Fruit fly (Drosophila melanogaster) whole organism, embryonic: ENCODE results near the gene Scox.

Source experiments
- Ada2b ChIP-seq: fragments of 200-800 bp; sonication (Bioruptor generic); IDR thresholded peaks from 2 replicates; pipeline ENCODE4 v1.3.6; 2022; ENCODE audit warnings: missing biosample characterization, missing genetic modification characterization
- CG10209 ChIP-seq: fragments of 200-800 bp; sonication (Bioruptor generic); optimal IDR thresholded peaks from 3 replicates; lab custom pipeline; 2017; ENCODE audit warnings: missing biosample characterization, mild to moderate bottlenecking, missing genetic modification characterization, missing genetic modification reagents
- CG11247 ChIP-seq: fragments of 200-800 bp; sonication (Bioruptor generic); IDR thresholded peaks from 2 replicates; pipeline ENCODE4 v1.3.6; 2022; ENCODE audit warnings: missing biosample characterization, missing genetic modification characterization
- CG12071 ChIP-seq: fragments of 200-800 bp; sonication (Bioruptor generic); optimal IDR thresholded peaks from 3 replicates; lab custom pipeline; 2018; ENCODE audit warnings: missing biosample characterization, mild to moderate bottlenecking, missing genetic modification characterization
- CG14965 ChIP-seq: fragments of 200-800 bp; sonication (Bioruptor generic); optimal IDR thresholded peaks from 2 replicates; lab custom pipeline; 2016; ENCODE audit warnings: missing biosample characterization, missing genetic modification characterization, borderline replicate concordance
- CG1602 ChIP-seq: fragments of 200-800 bp; sonication (Bioruptor generic); optimal IDR thresholded peaks from 3 replicates; lab custom pipeline; 2016; ENCODE audit warnings: missing biosample characterization, missing genetic modification characterization
- CG16813 ChIP-seq: fragments of 200-800 bp; sonication (Bioruptor generic); IDR thresholded peaks from 3 replicates; pipeline ENCODE4 v1.3.6; 2022; ENCODE audit warnings: missing biosample characterization, missing genetic modification characterization; ENCODE audit not compliant: partially characterized antibody
- CG2129 ChIP-seq: fragments of 200-800 bp; sonication (Bioruptor generic); IDR thresholded peaks from 2 replicates; pipeline ENCODE4 v1.3.6; 2022; ENCODE audit warnings: missing biosample characterization, missing genetic modification characterization; ENCODE audit not compliant: partially characterized antibody
- CG2199 ChIP-seq: fragments of 200-800 bp; sonication (Bioruptor generic); IDR thresholded peaks from 3 replicates; pipeline ENCODE4 v1.3.6; 2022; ENCODE audit warnings: missing biosample characterization, missing genetic modification characterization
- CG2712 ChIP-seq: fragments of 200-800 bp; optimal IDR thresholded peaks from 3 replicates; lab custom pipeline; 2019; ENCODE audit warnings: missing biosample characterization, mild to moderate bottlenecking, missing genetic modification characterization, moderate library complexity
- CG30020 ChIP-seq: fragments of 200-800 bp; optimal IDR thresholded peaks from 2 replicates; lab custom pipeline; 2019; ENCODE audit warnings: missing biosample characterization, mild to moderate bottlenecking, missing genetic modification characterization, moderate library complexity
- CG3407 ChIP-seq: fragments of 200-800 bp; sonication (Bioruptor generic); optimal IDR thresholded peaks from 2 replicates; lab custom pipeline; 2018; ENCODE audit warnings: missing biosample characterization, mild to moderate bottlenecking, missing genetic modification characterization
- CG34422 ChIP-seq: fragments of 200-800 bp; sonication (Bioruptor generic); IDR thresholded peaks from 3 replicates; pipeline ENCODE4 v1.3.6; 2022; ENCODE audit warnings: missing biosample characterization, missing genetic modification characterization
- CG3726 ChIP-seq: fragments of 200-800 bp; sonication (Bioruptor generic); IDR thresholded peaks from 3 replicates; pipeline ENCODE4, ENCODE4 v1.3.6; 2022; ENCODE audit warnings: missing biosample characterization, missing genetic modification characterization
- CG3995 ChIP-seq: fragments of 200-800 bp; sonication (Bioruptor generic); optimal IDR thresholded peaks from 3 replicates; lab custom pipeline; 2016; ENCODE audit warnings: missing biosample characterization, missing genetic modification characterization
- CG4328 ChIP-seq: fragments of 200-800 bp; sonication (Bioruptor generic); optimal IDR thresholded peaks from 3 replicates; lab custom pipeline; 2017; ENCODE audit warnings: missing biosample characterization, missing genetic modification reagents, missing genetic modification characterization
- CG6765 ChIP-seq: fragments of 200-800 bp; sonication (Bioruptor generic); optimal IDR thresholded peaks from 3 replicates; lab custom pipeline; 2017; ENCODE audit warnings: missing biosample characterization, mild to moderate bottlenecking, missing genetic modification characterization
- CG6854 ChIP-seq: fragments of 200-800 bp; sonication (Bioruptor generic); optimal IDR thresholded peaks from 3 replicates; lab custom pipeline; 2017; ENCODE audit warnings: missing biosample characterization, mild to moderate bottlenecking, missing genetic modification characterization
- CG7372 ChIP-seq: fragments of 200-800 bp; sonication (Bioruptor generic); IDR thresholded peaks from 2 replicates; pipeline ENCODE4 v1.3.6; 2022; ENCODE audit warnings: missing biosample characterization, missing genetic modification characterization
- CG9817 ChIP-seq: fragments of 200-800 bp; sonication (Bioruptor generic); optimal IDR thresholded peaks from 2 replicates; lab custom pipeline; 2018; ENCODE audit warnings: missing biosample characterization, mild to moderate bottlenecking, missing genetic modification characterization, moderate library complexity
- CTCF ChIP-seq: fragments of 200-800 bp; sonication (Bioruptor generic); optimal IDR thresholded peaks from 2 replicates; lab custom pipeline; 2017; ENCODE audit warnings: missing biosample characterization, mild to moderate bottlenecking, missing genetic modification characterization, moderate library complexity
- Chrac-16 ChIP-seq: fragments of 200-800 bp; sonication (Bioruptor generic); optimal IDR thresholded peaks from 3 replicates; lab custom pipeline; 2016; ENCODE audit warnings: missing biosample characterization, missing genetic modification characterization
- Dll ChIP-seq: fragments of 200-800 bp; sonication (Bioruptor generic); IDR thresholded peaks from 4 replicates; pipeline ENCODE4 v1.3.6; 2022; ENCODE audit warnings: missing biosample characterization, missing genetic modification characterization; ENCODE audit not compliant: partially characterized antibody
- Doc3 ChIP-seq: fragments of 200-800 bp; sonication (Bioruptor generic); IDR thresholded peaks from 3 replicates; pipeline ENCODE4 v1.3.6; 2022; ENCODE audit warnings: missing biosample characterization, missing genetic modification characterization; ENCODE audit not compliant: partially characterized antibody
- E2f1 ChIP-seq: fragments of 200-800 bp; sonication (Bioruptor generic); IDR thresholded peaks from 2 replicates; pipeline ENCODE4 v1.3.6; 2022; ENCODE audit warnings: missing biosample characterization, missing genetic modification characterization
- ERR ChIP-seq: fragments of 200-800 bp; sonication (Bioruptor generic); optimal IDR thresholded peaks from 2 replicates; lab custom pipeline; 2016; ENCODE audit warnings: missing biosample characterization, missing genetic modification characterization
- Elba2 ChIP-seq: fragments of 200-800 bp; sonication (Bioruptor generic); optimal IDR thresholded peaks from 3 replicates; lab custom pipeline; 2016; ENCODE audit warnings: missing biosample characterization, missing genetic modification characterization
- HLHmδ ChIP-seq: fragments of 200-800 bp; sonication (Bioruptor generic); optimal IDR thresholded peaks from 2 replicates; lab custom pipeline; 2018; ENCODE audit warnings: missing biosample characterization, mild to moderate bottlenecking, missing genetic modification characterization, moderate library complexity
- Hmx ChIP-seq: fragments of 200-800 bp; sonication (Bioruptor generic); optimal IDR thresholded peaks from 2 replicates; lab custom pipeline; 2016; ENCODE audit warnings: missing biosample characterization, missing genetic modification characterization
- Neu2 ChIP-seq: fragments of 200-800 bp; sonication (Bioruptor generic); optimal IDR thresholded peaks from 3 replicates; lab custom pipeline; 2016; ENCODE audit warnings: missing biosample characterization, missing genetic modification characterization, borderline replicate concordance
- PHDP ChIP-seq: fragments of 200-800 bp; sonication (Bioruptor generic); optimal IDR thresholded peaks from 3 replicates; lab custom pipeline; 2018; ENCODE audit warnings: missing biosample characterization, mild to moderate bottlenecking, missing genetic modification characterization, moderate library complexity
- Ravus ChIP-seq: fragments of 200-800 bp; sonication (Bioruptor generic); IDR thresholded peaks from 2 replicates; pipeline ENCODE4 v1.3.6; 2022; ENCODE audit warnings: missing biosample characterization, missing genetic modification characterization
- Sox102F ChIP-seq: fragments of 200-800 bp; sonication (Bioruptor generic); optimal IDR thresholded peaks from 2 replicates; lab custom pipeline; 2018; ENCODE audit warnings: missing biosample characterization, mild to moderate bottlenecking, missing genetic modification characterization, moderate library complexity
- YL-1 ChIP-seq: fragments of 200-800 bp; sonication (Bioruptor generic); optimal IDR thresholded peaks from 3 replicates; lab custom pipeline; 2017; ENCODE audit warnings: missing biosample characterization, mild to moderate bottlenecking, missing genetic modification characterization
- al ChIP-seq: fragments of 200-800 bp; sonication (Bioruptor generic); IDR thresholded peaks from 2 replicates; pipeline ENCODE4 v1.3.6; 2022; ENCODE audit warnings: missing biosample characterization, missing genetic modification characterization
- ato ChIP-seq: fragments of 200-800 bp; sonication (Bioruptor generic); IDR thresholded peaks from 2 replicates; pipeline ENCODE4 v1.3.6; 2022; ENCODE audit warnings: missing biosample characterization, missing genetic modification characterization; ENCODE audit not compliant: partially characterized antibody
- bcd ChIP-seq: fragments of 200-800 bp; sonication (Bioruptor generic); optimal IDR thresholded peaks from 2 replicates; lab custom pipeline; 2017; ENCODE audit warnings: missing biosample characterization, mild to moderate bottlenecking, missing genetic modification characterization
- caup ChIP-seq: fragments of 200-800 bp; sonication (Bioruptor generic); optimal IDR thresholded peaks from 3 replicates; lab custom pipeline; 2017; ENCODE audit warnings: missing biosample characterization, mild to moderate bottlenecking, missing genetic modification characterization, moderate library complexity; ENCODE audit not compliant: severe bottlenecking
- cwo ChIP-seq: fragments of 200-800 bp; sonication (Bioruptor generic); optimal IDR thresholded peaks from 3 replicates; lab custom pipeline; 2017; ENCODE audit warnings: missing biosample characterization, missing genetic modification characterization, mild to moderate bottlenecking, moderate library complexity, missing genetic modification reagents
- emc ChIP-seq: fragments of 200-800 bp; sonication (Bioruptor generic); optimal IDR thresholded peaks from 2 replicates; lab custom pipeline; 2016; ENCODE audit warnings: missing biosample characterization, missing genetic modification characterization
- gro ChIP-seq: fragments of 200-800 bp; sonication (Bioruptor generic); optimal IDR thresholded peaks from 2 replicates; lab custom pipeline; 2016; ENCODE audit warnings: missing biosample characterization, missing genetic modification characterization
- ind ChIP-seq: fragments of 200-800 bp; sonication (Bioruptor generic); optimal IDR thresholded peaks from 3 replicates; lab custom pipeline; 2016; ENCODE audit warnings: missing biosample characterization, missing genetic modification characterization
- kah ChIP-seq: fragments of 200-800 bp; sonication (Bioruptor generic); optimal IDR thresholded peaks from 2 replicates; lab custom pipeline; 2018; ENCODE audit warnings: missing biosample characterization, mild to moderate bottlenecking, missing genetic modification characterization
- pita ChIP-seq: fragments of 200-800 bp; sonication (Bioruptor generic); optimal IDR thresholded peaks from 2 replicates; lab custom pipeline; 2017; ENCODE audit warnings: missing biosample characterization, mild to moderate bottlenecking, missing genetic modification characterization
- scrt ChIP-seq: fragments of 200-800 bp; sonication (Bioruptor generic); optimal IDR thresholded peaks from 2 replicates; lab custom pipeline; 2018; ENCODE audit warnings: missing biosample characterization, mild to moderate bottlenecking, missing genetic modification characterization, moderate library complexity
- sug ChIP-seq: fragments of 200-800 bp; optimal IDR thresholded peaks from 2 replicates; lab custom pipeline; 2019; ENCODE audit warnings: missing biosample characterization, mild to moderate bottlenecking, missing genetic modification characterization, moderate library complexity
- tgo ChIP-seq: fragments of 200-800 bp; sonication (Bioruptor generic); IDR thresholded peaks from 3 replicates; pipeline ENCODE4 v1.3.6; 2022; ENCODE audit warnings: missing biosample characterization, missing genetic modification characterization
- tio ChIP-seq: fragments of 200-800 bp; sonication (Bioruptor generic); optimal IDR thresholded peaks from 2 replicates; lab custom pipeline; 2017; ENCODE audit warnings: missing biosample characterization, missing genetic modification characterization, inconsistent platforms
- usp ChIP-seq: fragments of >200 bp; optimal IDR thresholded peaks from 2 replicates; lab custom pipeline; 2017; ENCODE audit warnings: missing biosample characterization, missing genetic modification characterization
- vnd ChIP-seq: fragments of 200-800 bp; sonication (Bioruptor generic); IDR thresholded peaks from 3 replicates; pipeline ENCODE4 v1.3.6; 2022; ENCODE audit warnings: missing biosample characterization, missing genetic modification characterization; ENCODE audit not compliant: partially characterized antibody
- wdn ChIP-seq: fragments of 200-800 bp; sonication (Bioruptor generic); IDR thresholded peaks from 2 replicates; pipeline ENCODE4 v1.3.6; 2022; ENCODE audit warnings: missing biosample characterization, missing genetic modification characterization

Scox gene

DNA sequence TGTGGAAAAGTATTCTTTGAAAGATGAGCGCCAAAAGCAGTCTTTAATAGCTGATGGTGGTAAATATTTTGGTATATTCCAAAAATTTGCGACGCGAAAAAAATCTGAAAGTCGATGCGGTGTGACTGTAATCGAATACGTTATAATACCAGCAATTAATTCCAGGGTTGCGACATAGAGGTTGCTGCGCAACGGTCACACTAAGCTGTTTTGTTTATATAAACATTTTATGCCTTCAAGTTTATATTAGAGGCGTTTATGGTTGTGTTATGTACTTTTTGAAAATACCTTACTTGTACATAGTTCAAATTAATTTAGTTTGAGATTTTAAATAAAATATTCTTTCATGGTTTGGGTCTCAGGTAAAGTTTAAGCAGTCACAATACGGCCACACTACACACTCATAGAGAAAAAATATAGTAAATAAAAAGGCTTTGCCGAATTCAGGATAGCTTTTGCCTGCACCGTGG, 2.6 kb upstream of the Scox start, which contains the start of gene CG14043 (continued):
- TF ChIP-seq PHDP (tag; lab: Kevin White, UChicago) = no peak
- TF ChIP-seq scrt (GFP tag; lab: Kevin White, UChicago) = no peak
- peak; percentile 69 for TF ChIP-seq CG2712 (tag; lab: Kevin White, UChicago)
- TF ChIP-seq CG7372 = no peak
- TF ChIP-seq CG6765 = no peak
- peak; percentile 21 for TF ChIP-seq CG1602 (GFP tag; lab: Kevin White, UChicago)
- no peak for TF ChIP-seq CG16813 (GFP tag; lab: Robert Waterston, UW)
- no peak for TF ChIP-seq wdn (GFP tag; lab: Robert Waterston, UW)
- TF ChIP-seq sug = peak; percentile 46
- no peak for TF ChIP-seq Doc3 (GFP tag; lab: Robert Waterston, UW)
- TF ChIP-seq cwo (GFP tag; lab: Kevin White, UChicago) = no peak
- no peak for TF ChIP-seq CG3407
- no peak for TF ChIP-seq Sox102F (GFP tag; lab: Kevin White, UChicago)
- no peak for TF ChIP-seq E2f1 (GFP tag; lab: Robert Waterston, UW)
- TF ChIP-seq gro (GFP tag; lab: Kevin White, UChicago) = peak; percentile 4
- TF ChIP-seq CG6854 (GFP tag; lab: Kevin White, UChicago) = no peak
- no peak for TF ChIP-seq caup (GFP tag; lab: Kevin White, UChicago)
- TF ChIP-seq pita = peak; percentile 62
- peak; percentile 13 for TF ChIP-seq CG9817
- TF ChIP-seq Hmx (GFP tag; lab: Kevin White, UChicago) = no peak
- peak; percentile 80 for TF ChIP-seq YL-1 (GFP tag; lab: Kevin White, UChicago)
- TF ChIP-seq Chrac-16 (GFP tag; lab: Kevin White, UChicago) = peak; percentile 17
- TF ChIP-seq CG10209 (GFP tag; lab: Kevin White, UChicago) = no peak
- no peak for TF ChIP-seq CG12071 (GFP tag; lab: Kevin White, UChicago)
- no peak for TF ChIP-seq ERR (GFP tag; lab: Kevin White, UChicago)
- no peak for TF ChIP-seq tgo (GFP tag; lab: Robert Waterston, UW)
- TF ChIP-seq usp (GFP tag; lab: Kevin White, UChicago) = no peak
- TF ChIP-seq tio = no peak
- no peak for TF ChIP-seq ato
- TF ChIP-seq ind (GFP tag; lab: Kevin White, UChicago) = no peak
- TF ChIP-seq HLHmδ (GFP tag; lab: Kevin White, UChicago) = no peak
- TF ChIP-seq CTCF (GFP tag; lab: Kevin White, UChicago) = peak; percentile 17
- TF ChIP-seq CG2129 (GFP tag; lab: Robert Waterston, UW) = no peak
- TF ChIP-seq CG2199 (GFP tag; lab: Robert Waterston, UW) = no peak
- no peak for TF ChIP-seq vnd (GFP tag; lab: Robert Waterston, UW)
- TF ChIP-seq Elba2 (GFP tag; lab: Kevin White, UChicago) = no peak
- TF ChIP-seq CG4328 (GFP tag; lab: Kevin White, UChicago) = no peak
- no peak for TF ChIP-seq Dll (GFP tag; lab: Robert Waterston, UW)
- no peak for TF ChIP-seq CG14965 (GFP tag; lab: Kevin White, UChicago)
- TF ChIP-seq al (GFP tag; lab: Robert Waterston, UW) = 0 out of 2 replicates have a peak, but pooled peaks have one; percentile 30
- no peak for TF ChIP-seq bcd (GFP tag; lab: Kevin White, UChicago)
- no peak for TF ChIP-seq Ada2b (GFP tag; lab: Robert Waterston, UW)
- no peak for TF ChIP-seq emc
- no peak for TF ChIP-seq kah (GFP tag; lab: Kevin White, UChicago)
- no peak for TF ChIP-seq CG3726 (GFP tag; lab: Robert Waterston, UW)
- no peak for TF ChIP-seq CG11247 (GFP tag; lab: Robert Waterston, UW)
- no peak for TF ChIP-seq CG34422 (GFP tag; lab: Robert Waterston, UW)
- TF ChIP-seq CG3995 (GFP tag; lab: Kevin White, UChicago) = peak; percentile 0
- TF ChIP-seq Neu2 (GFP tag; lab: Kevin White, UChicago) = peak; percentile 4
- TF ChIP-seq Ravus (GFP tag; lab: Robert Waterston, UW) = no peak
- TF ChIP-seq CG30020 (tag; lab: Kevin White, UChicago) = peak; percentile 44
